Fruit fly (Drosophila melanogaster): Measurements from ENCODE around the gene CG9692.

Gene CG9692

DNA sequence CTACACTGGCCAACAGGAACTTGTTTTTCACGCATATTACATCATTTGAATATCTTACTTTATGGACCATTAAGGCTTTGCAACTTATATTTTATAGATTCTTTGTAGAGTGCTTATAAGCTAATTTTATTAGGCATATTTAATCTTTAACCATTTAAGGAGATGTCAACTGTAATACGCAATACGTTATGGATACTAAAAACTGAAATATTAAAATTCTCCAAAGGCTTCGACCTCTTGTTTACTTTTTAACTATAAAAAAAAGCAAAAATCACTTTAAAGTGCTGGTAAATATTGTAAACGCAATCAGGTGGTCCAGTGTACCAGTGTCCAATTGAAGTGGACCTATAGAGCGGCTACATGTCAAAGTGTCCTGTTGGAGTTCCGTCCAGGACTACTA is 47.8 kb upstream of the CG9692 start (continued):
- TF ChIP-seq CG10631 (GFP tag; optimal IDR thresholded peaks at IDR 0.05) (peak; percentile 30), vri (GFP tag; optimal IDR thresholded peaks at IDR 0.05) (peak; percentile 49), fkh (GFP tag; optimal IDR thresholded peaks at IDR 0.05) (no peak), Eip75B (GFP tag; optimal IDR thresholded peaks at IDR 0.05) (peak; percentile 23), Sox102F (GFP tag; optimal IDR thresholded peaks at IDR 0.05) (peak; percentile 11), CG1621 (tag; optimal IDR thresholded peaks at IDR 0.05) (no peak), Met (GFP tag; optimal IDR thresholded peaks at IDR 0.05) (peak; percentile 57), Ets21C (GFP tag; optimal IDR thresholded peaks at IDR 0.05) (no peak), Lpt (GFP tag; optimal IDR thresholded peaks at IDR 0.05) (peak; percentile 27), topi (GFP tag; optimal IDR thresholded peaks at IDR 0.05) (peak; percentile 41), Ets96B (tag; optimal IDR thresholded peaks at IDR 0.05) (peak; percentile 21), spab (GFP tag; optimal IDR thresholded peaks at IDR 0.05) (peak; percentile 34), svp (GFP tag) (peak; percentile 75), CG9139 (GFP tag; optimal IDR thresholded peaks at IDR 0.05) (no peak)

DNA sequence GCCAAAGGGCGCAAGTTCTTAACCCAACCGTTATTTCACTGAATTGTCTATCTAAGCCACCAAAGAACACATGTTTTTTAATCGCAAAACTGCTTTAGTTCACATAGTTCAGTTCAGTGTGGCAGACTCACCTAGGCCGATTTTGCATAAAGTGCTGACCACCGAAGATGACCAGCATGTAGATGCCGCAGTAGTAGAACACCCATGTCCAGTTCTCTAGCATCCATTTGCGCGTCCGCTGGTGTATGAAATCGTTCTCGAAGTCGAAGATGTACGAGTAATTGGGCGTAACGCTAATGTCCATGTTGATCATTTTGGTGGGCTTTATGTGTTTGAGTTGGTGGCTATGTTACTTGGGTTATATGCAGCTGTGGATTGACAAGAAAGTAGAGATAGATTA is 45.7 kb upstream of the CG9692 start:
- TF ChIP-seq CG6808 (GFP tag; optimal IDR thresholded peaks at IDR 0.05) (no peak), CG3032 (tag; optimal IDR thresholded peaks at IDR 0.05) (no peak), CG11762 (GFP tag; optimal IDR thresholded peaks at IDR 0.05; ENCODE audit: insufficient read depth) (no peak), Gug (GFP tag; IDR thresholded peaks at IDR 0.05) (no peak), Ets96B (tag; optimal IDR thresholded peaks at IDR 0.05) (no peak), Sox14 (GFP tag; optimal IDR thresholded peaks at IDR 0.05) (no peak), CG16779 (tag; optimal IDR thresholded peaks at IDR 0.05) (no peak), Sox102F (GFP tag; optimal IDR thresholded peaks at IDR 0.05) (no peak), spab (GFP tag; optimal IDR thresholded peaks at IDR 0.05) (no peak), ss (GFP tag; optimal IDR thresholded peaks at IDR 0.05) (no peak), CG1621 (tag; optimal IDR thresholded peaks at IDR 0.05) (no peak), CG11902 (GFP tag; optimal IDR thresholded peaks at IDR 0.05) (no peak), Hr4 (GFP tag; optimal IDR thresholded peaks at IDR 0.05) (no peak), dsx (GFP tag; optimal IDR thresholded peaks at IDR 0.05; ENCODE audit: poor library complexity, severe bottlenecking) (no peak), CG34406 (GFP tag; optimal IDR thresholded peaks at IDR 0.05) (no peak), esn (GFP tag; optimal IDR thresholded peaks at IDR 0.05) (no peak), CG10631 (GFP tag; optimal IDR thresholded peaks at IDR 0.05) (no peak)

DNA sequence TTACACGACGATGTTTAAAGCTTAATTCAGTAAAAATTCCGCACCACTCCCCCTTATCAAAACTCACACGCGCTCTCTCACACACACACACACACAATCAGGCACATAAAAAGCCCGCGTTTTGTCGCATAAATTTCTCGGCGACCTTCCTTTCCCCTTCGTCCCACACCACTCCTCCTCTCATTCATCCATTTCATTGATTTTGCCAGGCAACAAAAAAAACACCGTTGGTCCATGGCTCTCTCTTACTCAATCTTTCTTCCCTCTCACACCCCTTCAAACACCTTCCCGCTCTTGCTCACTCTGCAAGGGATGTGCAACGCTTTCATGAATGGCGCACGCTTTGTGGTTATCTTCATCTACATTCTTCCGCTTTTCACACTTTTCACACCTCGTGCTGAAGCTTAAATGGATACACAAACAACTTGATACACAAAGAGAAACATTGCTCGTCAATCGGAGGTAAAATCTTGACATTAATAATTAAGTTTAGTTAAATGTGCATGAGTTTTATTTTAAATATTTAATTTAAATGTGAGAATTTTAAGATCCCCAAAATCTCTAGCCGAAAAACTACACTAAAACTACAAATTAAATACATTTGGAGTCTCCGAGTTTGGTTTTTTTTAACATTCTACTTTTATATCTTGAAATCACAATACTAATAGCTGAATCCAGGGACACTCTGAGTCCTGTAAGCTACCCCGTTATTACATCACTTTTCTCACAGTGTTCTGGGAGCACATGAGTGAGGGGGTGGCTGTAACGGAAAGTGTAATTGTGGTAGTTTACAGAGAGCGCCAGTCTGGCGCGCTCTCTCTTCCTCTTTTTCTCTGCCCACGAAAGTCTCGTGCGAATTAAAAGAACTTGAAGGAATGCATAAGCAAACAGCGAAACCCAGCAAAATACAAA is 44.6 kb upstream of the CG9692 start:
- TF ChIP-seq Lpt (GFP tag; optimal IDR thresholded peaks at IDR 0.05): peak; percentile 97
- TF ChIP-seq Hr38 (GFP tag; optimal IDR thresholded peaks at IDR 0.05): peak; percentile 50
- TF ChIP-seq eg (GFP tag; IDR thresholded peaks at IDR 0.05): peak; percentile 95
- TF ChIP-seq CG4318 (GFP tag; optimal IDR thresholded peaks at IDR 0.05): peak; percentile 99
- TF ChIP-seq CG10669 (GFP tag; optimal IDR thresholded peaks at IDR 0.05): peak; percentile 98
- TF ChIP-seq esn (GFP tag; optimal IDR thresholded peaks at IDR 0.05): peak; percentile 97
- peak; percentile 91 for TF ChIP-seq CG1621 (tag; optimal IDR thresholded peaks at IDR 0.05)
- TF ChIP-seq Ets96B (tag; optimal IDR thresholded peaks at IDR 0.05): peak; percentile 96
- peak; percentile 92 for TF ChIP-seq Sox102F (GFP tag; optimal IDR thresholded peaks at IDR 0.05)
- peak; percentile 93 for TF ChIP-seq CG9139 (GFP tag; optimal IDR thresholded peaks at IDR 0.05)
- peak; percentile 97 for TF ChIP-seq CG34406 (GFP tag; optimal IDR thresholded peaks at IDR 0.05)
- peak; percentile 93 for TF ChIP-seq Hr39 (GFP tag; optimal IDR thresholded peaks at IDR 0.05)
- TF ChIP-seq ss (GFP tag; optimal IDR thresholded peaks at IDR 0.05): peak; percentile 90 to 96
- TF ChIP-seq OdsH (GFP tag; optimal IDR thresholded peaks at IDR 0.05): peak; percentile 98
- peak; percentile 98 for TF ChIP-seq CG8119 (GFP tag; IDR thresholded peaks at IDR 0.05)
- peak; percentile 88 to 98 for TF ChIP-seq salr (GFP tag; optimal IDR thresholded peaks at IDR 0.05)
- peak; percentile 90 for TF ChIP-seq dsx (GFP tag; optimal IDR thresholded peaks at IDR 0.05; ENCODE audit: poor library complexity, severe bottlenecking)
- peak; percentile 96 for TF ChIP-seq CG6808 (GFP tag; optimal IDR thresholded peaks at IDR 0.05)
- peak; percentile 97 for TF ChIP-seq achi (GFP tag; optimal IDR thresholded peaks at IDR 0.05)
- TF ChIP-seq Smox (GFP tag; optimal IDR thresholded peaks at IDR 0.05): peak; percentile 92
- TF ChIP-seq Sox14 (GFP tag; optimal IDR thresholded peaks at IDR 0.05): peak; percentile 94
- TF ChIP-seq Eip93F (GFP tag; optimal IDR thresholded peaks at IDR 0.05): peak; percentile 89
- TF ChIP-seq CG16779 (tag; optimal IDR thresholded peaks at IDR 0.05): peak; percentile 95
- peak; percentile 91 for TF ChIP-seq fkh (GFP tag; optimal IDR thresholded peaks at IDR 0.05)
- TF ChIP-seq CG6854 (GFP tag; optimal IDR thresholded peaks at IDR 0.05): peak; percentile 89
- TF ChIP-seq Hr4 (GFP tag; optimal IDR thresholded peaks at IDR 0.05): peak; percentile 97
- peak; percentile 96 for TF ChIP-seq fd59A (GFP tag; optimal IDR thresholded peaks at IDR 0.05)
- TF ChIP-seq Sox15 (GFP tag; optimal IDR thresholded peaks at IDR 0.05): peak; percentile 95
- peak; percentile 93 for TF ChIP-seq CG7368 (GFP tag; optimal IDR thresholded peaks at IDR 0.05)
- TF ChIP-seq cyc (GFP tag; optimal IDR thresholded peaks at IDR 0.05): peak; percentile 96
- peak; percentile 97 for TF ChIP-seq topi (GFP tag; optimal IDR thresholded peaks at IDR 0.05)
- TF ChIP-seq vri (GFP tag; optimal IDR thresholded peaks at IDR 0.05): peak; percentile 56
- TF ChIP-seq CG11762 (GFP tag; optimal IDR thresholded peaks at IDR 0.05; ENCODE audit: insufficient read depth): peak; percentile 97

All from whole organism, prepupa.